Worm (Caenorhabditis elegans) whole organism, L4/young adult: ENCODE measurements around the gene C15F1.2.

Source experiments
- W03F9.2 ChIP-seq: fragments of 150-350 bp; optimal IDR thresholded peaks from 2 replicates; lab custom pipeline; 2014; ENCODE audit warnings: missing biosample characterization, missing genetic modification characterization
- him-1 ChIP-seq: sonication (generic microtip); optimal IDR thresholded peaks from 2 replicates; lab custom pipeline; 2016; ENCODE audit warnings: missing genotype, missing genetic modification reagents, missing genetic modification characterization, missing compliant biosample characterization

ce11 chrII:6989830-6990287, 10.1 kb downstream of the C15F1.2 start, which contains the start of gene C15F1.1:
- no peak for TF ChIP-seq W03F9.2
- TF ChIP-seq him-1 (tag; lab: Kevin White, UChicago) = no peak
